Fruit fly (Drosophila melanogaster): ENCODE data around the gene Eip63E.

Eip63E gene

dm6 chr3L:3566751-3567499, 51.4 kb downstream of the Eip63E start (continued):
- TF ChIP-seq Sox102F (GFP tag; optimal IDR thresholded peaks at IDR 0.05), result peak; percentile 64
- peak; percentile 11 for TF ChIP-seq CG11762 (GFP tag; optimal IDR thresholded peaks at IDR 0.05; ENCODE audit: insufficient read depth)
- no peak for TF ChIP-seq Lpt (GFP tag; optimal IDR thresholded peaks at IDR 0.05)
- peak; percentile 42 for TF ChIP-seq achi (GFP tag; optimal IDR thresholded peaks at IDR 0.05)
- TF ChIP-seq Sox14 (GFP tag; optimal IDR thresholded peaks at IDR 0.05), result peak; percentile 65
- peak; percentile 58 for TF ChIP-seq Ets21C (GFP tag; optimal IDR thresholded peaks at IDR 0.05)
- TF ChIP-seq dsx (GFP tag; optimal IDR thresholded peaks at IDR 0.05; ENCODE audit: poor library complexity, severe bottlenecking), result peak; percentile 59
- TF ChIP-seq Eip93F (GFP tag; optimal IDR thresholded peaks at IDR 0.05), result no peak
- peak; percentile 46 for TF ChIP-seq CG3032 (tag; optimal IDR thresholded peaks at IDR 0.05)
- TF ChIP-seq eg (GFP tag; IDR thresholded peaks at IDR 0.05), result 0 out of 3 replicates have a peak, but pooled peaks have one; percentile 34
- peak; percentile 14 to 55 for TF ChIP-seq ss (GFP tag; optimal IDR thresholded peaks at IDR 0.05)
- TF ChIP-seq CG6808 (GFP tag; optimal IDR thresholded peaks at IDR 0.05), result peak; percentile 46
- peak; percentile 40 for TF ChIP-seq spab (GFP tag; optimal IDR thresholded peaks at IDR 0.05)
- peak; percentile 65 for TF ChIP-seq CG31627 (GFP tag; optimal IDR thresholded peaks at IDR 0.05)
- TF ChIP-seq CG6163 (GFP tag; IDR thresholded peaks at IDR 0.05), result no peak
- no peak for TF ChIP-seq fkh (GFP tag; optimal IDR thresholded peaks at IDR 0.05)
- peak; percentile 82 for TF ChIP-seq svp (GFP tag)
- peak; percentile 60 for TF ChIP-seq pdm3 (GFP tag; optimal IDR thresholded peaks at IDR 0.05)
- peak; percentile 49 for TF ChIP-seq OdsH (GFP tag; optimal IDR thresholded peaks at IDR 0.05)
- TF ChIP-seq net (GFP tag; optimal IDR thresholded peaks at IDR 0.05), result peak; percentile 42
- peak; percentile 53 for TF ChIP-seq CG10669 (GFP tag; optimal IDR thresholded peaks at IDR 0.05)
- TF ChIP-seq esn (GFP tag; optimal IDR thresholded peaks at IDR 0.05), result peak; percentile 73
- no peak for TF ChIP-seq Blimp-1 (GFP tag; optimal IDR thresholded peaks at IDR 0.05)
- TF ChIP-seq CG6792 (GFP tag; optimal IDR thresholded peaks at IDR 0.05), result peak; percentile 59
- TF ChIP-seq Hr38 (GFP tag; optimal IDR thresholded peaks at IDR 0.05), result no peak
- no peak for TF ChIP-seq CG15336 (GFP tag; IDR thresholded peaks at IDR 0.05)
- TF ChIP-seq CG10631 (GFP tag; optimal IDR thresholded peaks at IDR 0.05), result peak; percentile 54
- no peak for TF ChIP-seq CG4318 (GFP tag; optimal IDR thresholded peaks at IDR 0.05)
- TF ChIP-seq CG7368 (GFP tag; optimal IDR thresholded peaks at IDR 0.05), result peak; percentile 38
- peak; percentile 62 for TF ChIP-seq cyc (GFP tag; optimal IDR thresholded peaks at IDR 0.05)
- no peak for TF ChIP-seq dac (GFP tag; optimal IDR thresholded peaks at IDR 0.05)
- TF ChIP-seq Smox (GFP tag; optimal IDR thresholded peaks at IDR 0.05), result peak; percentile 65
- peak; percentile 26 for TF ChIP-seq CG8319 (GFP tag; optimal IDR thresholded peaks at IDR 0.05)
- TF ChIP-seq lz (GFP tag; optimal IDR thresholded peaks at IDR 0.05), result peak; percentile 65
- peak; percentile 58 for TF ChIP-seq CG3919 (GFP tag; optimal IDR thresholded peaks at IDR 0.05)
- no peak for TF ChIP-seq Sox15 (GFP tag; optimal IDR thresholded peaks at IDR 0.05)

- TF ChIP-seq Ets96B (tag; optimal IDR thresholded peaks at IDR 0.05), result peak; percentile 12
- TF ChIP-seq dsx (GFP tag; optimal IDR thresholded peaks at IDR 0.05; ENCODE audit: poor library complexity, severe bottlenecking), result peak; percentile 76
- TF ChIP-seq eg (GFP tag; IDR thresholded peaks at IDR 0.05), result no peak
Measured at dm6 chr3L:3569109-3569508, 53.6 kb downstream of the Eip63E start.

dm6 chr3L:3570617-3571016, 55.1 kb downstream of the Eip63E start:
- TF ChIP-seq Blimp-1 (GFP tag; optimal IDR thresholded peaks at IDR 0.05), result no peak
- no peak for TF ChIP-seq Sox14 (GFP tag; optimal IDR thresholded peaks at IDR 0.05)
- TF ChIP-seq svp (GFP tag), result peak; percentile 34
- no peak for TF ChIP-seq Gug (GFP tag; IDR thresholded peaks at IDR 0.05)
- no peak for TF ChIP-seq CG6792 (GFP tag; optimal IDR thresholded peaks at IDR 0.05)

All from whole organism, prepupa.